Worm (Caenorhabditis elegans) whole organism, L1 larva: ENCODE data around the gene Y62F5A.10.

Experiments used
- C16A3.4 ChIP-seq: fragments of 150-350 bp; optimal IDR thresholded peaks from 2 replicates; lab custom pipeline; 2014; ENCODE audit warnings: missing biosample characterization, missing genetic modification characterization
- C34B4.2 ChIP-seq: sonication (generic microtip); optimal IDR thresholded peaks from 2 replicates; lab custom pipeline; 2017; ENCODE audit warnings: mild to moderate bottlenecking, missing genetic modification characterization, missing compliant biosample characterization
- F16B12.6 ChIP-seq: fragments of 150-350 bp; optimal IDR thresholded peaks from 2 replicates; lab custom pipeline; 2014; ENCODE audit warnings: missing biosample characterization, missing genetic modification characterization
- Y116A8C.19 ChIP-seq: sonication (generic microtip); optimal IDR thresholded peaks from 2 replicates; lab custom pipeline; 2016; ENCODE audit warnings: missing compliant biosample characterization, missing genetic modification characterization, borderline replicate concordance
- alr-1 ChIP-seq: fragments of 200-800 bp; sonication (Bioruptor generic); optimal IDR thresholded peaks from 2 replicates; lab custom pipeline; 2018; ENCODE audit warnings: borderline replicate concordance, mild to moderate bottlenecking, missing genetic modification characterization, missing compliant biosample characterization
- aly-2 ChIP-seq: fragments of 150-350 bp; optimal IDR thresholded peaks from 2 replicates; lab custom pipeline; 2014; ENCODE audit warnings: missing biosample characterization, missing genetic modification characterization
- ama-1 ChIP-seq: fragments of 150-350 bp; optimal IDR thresholded peaks from 2 replicates; lab custom pipeline; 2014
- blmp-1 ChIP-seq: fragments of 150-350 bp; optimal IDR thresholded peaks from 2 replicates; lab custom pipeline; 2014; ENCODE audit warnings: missing biosample characterization, missing genetic modification characterization
- ceh-63 ChIP-seq: fragments of 200-800 bp; sonication (Bioruptor generic); optimal IDR thresholded peaks from 2 replicates; lab custom pipeline; 2018; ENCODE audit warnings: mild to moderate bottlenecking, missing genetic modification characterization, missing compliant biosample characterization
- ceh-90 ChIP-seq: sonication (generic microtip); optimal IDR thresholded peaks from 2 replicates; lab custom pipeline; 2016; ENCODE audit warnings: missing genetic modification characterization, missing compliant biosample characterization
- ces-1 ChIP-seq: fragments of 150-350 bp; optimal IDR thresholded peaks from 2 replicates; lab custom pipeline; 2014; ENCODE audit warnings: missing biosample characterization, missing genetic modification reagents, missing genetic modification characterization
- dpl-1 ChIP-seq, 3 experiments: fragments of 150-350 bp in 2 of 3; sonication (generic microtip) in 1 of 3; optimal IDR thresholded peaks; 2 replicates each; lab custom pipeline; 2014 to 2017; ENCODE audit warnings: missing biosample characterization in 3 of 3, missing genetic modification characterization in 3 of 3, missing genetic modification reagents in 3 of 3
- dsc-1 ChIP-seq: sonication (generic microtip); optimal IDR thresholded peaks from 2 replicates; lab custom pipeline; 2016; ENCODE audit warnings: mild to moderate bottlenecking, missing genetic modification characterization, missing compliant biosample characterization
- efl-1 ChIP-seq, 4 experiments: fragments of 150-350 bp; optimal IDR thresholded peaks in 3 of 4; peaks in 1 of 4; 1 replicate in 1 of 4; 2 replicates in 3 of 4; lab custom pipeline; 2014; ENCODE audit warnings: missing biosample characterization in 2 of 4, missing genetic modification characterization in 2 of 4, missing genetic modification reagents in 2 of 4
- egl-13 ChIP-seq: sonication (generic microtip); optimal IDR thresholded peaks from 2 replicates; lab custom pipeline; 2016; ENCODE audit warnings: missing genotype, missing genetic modification reagents, missing genetic modification characterization, missing compliant biosample characterization
- egl-27 ChIP-seq, 2 experiments: fragments of 150-350 bp in 1 of 2; sonication (generic microtip); optimal IDR thresholded peaks; 3 replicates each; lab custom pipeline; 2017 to 2018; ENCODE audit warnings: missing biosample characterization in 2 of 2, missing genetic modification characterization in 2 of 2, missing genetic modification reagents in 2 of 2
- elt-2 ChIP-seq: sonication (generic microtip); optimal IDR thresholded peaks from 2 replicates; lab custom pipeline; 2016; ENCODE audit warnings: missing genetic modification characterization, mild to moderate bottlenecking, inconsistent platforms, missing compliant biosample characterization, missing genetic modification reagents
- elt-3 ChIP-seq, 6 experiments: fragments of 150-350 bp in 1 of 6; sonication (generic microtip); optimal IDR thresholded peaks; 2 replicates each; lab custom pipeline; 2017 to 2018; ENCODE audit warnings: missing biosample characterization in 6 of 6, missing genetic modification characterization in 6 of 6, inconsistent platforms in 1 of 6
- ets-5 ChIP-seq: fragments of 200-800 bp; sonication (Bioruptor generic); IDR thresholded peaks from 2 replicates; pipeline ENCODE4 v1.3.6; 2022; ENCODE audit warnings: missing genetic modification characterization, missing compliant biosample characterization
- fkh-10 ChIP-seq: sonication (generic microtip); optimal IDR thresholded peaks from 2 replicates; lab custom pipeline; 2017; ENCODE audit warnings: missing biosample characterization, missing genetic modification reagents, missing genetic modification characterization
- fkh-4 ChIP-seq: sonication (generic microtip); optimal IDR thresholded peaks from 2 replicates; lab custom pipeline; 2016; ENCODE audit warnings: missing compliant biosample characterization, missing genetic modification characterization, borderline replicate concordance
- fkh-8 ChIP-seq: sonication (generic microtip); optimal IDR thresholded peaks from 2 replicates; lab custom pipeline; 2016; ENCODE audit warnings: mild to moderate bottlenecking, missing genetic modification characterization, missing compliant biosample characterization
- fos-1 ChIP-seq: fragments of 150-350 bp; optimal IDR thresholded peaks from 2 replicates; lab custom pipeline; 2014; ENCODE audit warnings: missing biosample characterization, missing genetic modification characterization
- grh-1 ChIP-seq: fragments of 200-800 bp; sonication (Bioruptor generic); IDR thresholded peaks from 2 replicates; pipeline ENCODE4 v1.3.6; 2022; ENCODE audit warnings: missing genetic modification reagents, missing genetic modification characterization, missing compliant biosample characterization
- hlh-17 ChIP-seq: fragments of 200-800 bp; sonication (Bioruptor generic); optimal IDR thresholded peaks from 2 replicates; lab custom pipeline; 2018; ENCODE audit warnings: missing genetic modification characterization, mild to moderate bottlenecking, missing compliant biosample characterization, moderate library complexity, borderline replicate concordance
- isw-1 ChIP-seq: fragments of 200-800 bp; sonication (Bioruptor generic); IDR thresholded peaks from 2 replicates; pipeline ENCODE4 v1.3.6; 2022; ENCODE audit warnings: missing genetic modification characterization, missing compliant biosample characterization
- jun-1 ChIP-seq: fragments of 150-350 bp; optimal IDR thresholded peaks from 2 replicates; lab custom pipeline; 2014; ENCODE audit warnings: missing biosample characterization, missing genetic modification reagents, missing genetic modification characterization
- lin-13 ChIP-seq: fragments of 150-350 bp; optimal IDR thresholded peaks from 2 replicates; lab custom pipeline; 2014; ENCODE audit warnings: missing biosample characterization, missing genetic modification reagents, missing genetic modification characterization
- lin-35 ChIP-seq, 2 experiments: fragments of 150-350 bp; optimal IDR thresholded peaks; 2 replicates each; lab custom pipeline; 2014; ENCODE audit warnings: missing biosample characterization in 2 of 2, missing genetic modification characterization in 2 of 2, missing genetic modification reagents in 2 of 2
- lin-39 ChIP-seq: fragments of 150-350 bp; optimal IDR thresholded peaks from 2 replicates; lab custom pipeline; 2014; ENCODE audit warnings: missing biosample characterization, missing genetic modification reagents, missing genetic modification characterization
- lir-3 ChIP-seq: sonication (generic microtip); optimal IDR thresholded peaks from 2 replicates; lab custom pipeline; 2016; ENCODE audit warnings: mild to moderate bottlenecking, missing genetic modification characterization, moderate library complexity, missing compliant biosample characterization; ENCODE audit not compliant: poor library complexity
- lsy-2 ChIP-seq, 2 experiments: fragments of 150-350 bp; optimal IDR thresholded peaks; 2 replicates each; lab custom pipeline; 2014; ENCODE audit warnings: missing biosample characterization in 2 of 2, missing genetic modification characterization in 2 of 2
- mab-9 ChIP-seq: fragments of 200-800 bp; sonication (Bioruptor generic); IDR thresholded peaks from 2 replicates; pipeline ENCODE4 v1.3.6; 2022; ENCODE audit warnings: missing genetic modification reagents, missing genetic modification characterization, missing compliant biosample characterization
- mef-2 ChIP-seq: fragments of 150-350 bp; optimal IDR thresholded peaks from 2 replicates; lab custom pipeline; 2014; ENCODE audit warnings: missing biosample characterization, missing genetic modification characterization
- mep-1 ChIP-seq: fragments of 150-350 bp; optimal IDR thresholded peaks from 2 replicates; lab custom pipeline; 2014; ENCODE audit warnings: missing biosample characterization, missing genetic modification characterization
- nhr-11 ChIP-seq: fragments of 150-350 bp; optimal IDR thresholded peaks from 2 replicates; lab custom pipeline; 2014; ENCODE audit warnings: missing biosample characterization, missing genetic modification characterization
- nhr-19 ChIP-seq: fragments of 200-800 bp; sonication (Bioruptor generic); conservative IDR thresholded peaks from 2 replicates; pipeline ENCODE4 v1.3.6; 2022; ENCODE audit warnings: missing genetic modification characterization, missing compliant biosample characterization
- nhr-28 ChIP-seq: fragments of 150-350 bp; optimal IDR thresholded peaks from 2 replicates; lab custom pipeline; 2014; ENCODE audit warnings: missing biosample characterization, missing genetic modification characterization
- nhr-71 ChIP-seq: sonication (generic microtip); optimal IDR thresholded peaks from 2 replicates; lab custom pipeline; 2016; ENCODE audit warnings: mild to moderate bottlenecking, missing genetic modification characterization, moderate library complexity, missing compliant biosample characterization
- nhr-77 ChIP-seq: fragments of 150-350 bp; optimal IDR thresholded peaks from 2 replicates; lab custom pipeline; 2014; ENCODE audit warnings: missing biosample characterization, missing genetic modification characterization
- nhr-84 ChIP-seq: sonication (generic microtip); optimal IDR thresholded peaks from 2 replicates; lab custom pipeline; 2017; ENCODE audit warnings: missing biosample characterization, missing genetic modification characterization
- pag-3 ChIP-seq: sonication (generic microtip); optimal IDR thresholded peaks from 2 replicates; lab custom pipeline; 2017; ENCODE audit warnings: missing genetic modification characterization, mild to moderate bottlenecking, missing compliant biosample characterization, antibody characterized with exemption, borderline replicate concordance; ENCODE audit not compliant: insufficient read depth
- pqm-1 ChIP-seq: sonication (generic microtip); optimal IDR thresholded peaks from 3 replicates; lab custom pipeline; 2017; ENCODE audit warnings: missing biosample characterization, missing genetic modification characterization
- skn-1 ChIP-seq: fragments of 150-350 bp; optimal IDR thresholded peaks from 2 replicates; lab custom pipeline; 2014; ENCODE audit warnings: missing biosample characterization, missing genetic modification characterization
- snpc-4 ChIP-seq: fragments of 150-350 bp; optimal IDR thresholded peaks from 2 replicates; lab custom pipeline; 2014; ENCODE audit warnings: missing biosample characterization, missing genetic modification characterization
- snu-23 ChIP-seq: sonication (generic microtip); optimal IDR thresholded peaks from 2 replicates; lab custom pipeline; 2016; ENCODE audit warnings: missing genetic modification characterization, missing compliant biosample characterization
- sup-37 ChIP-seq: fragments of 200-800 bp; sonication (Bioruptor generic); optimal IDR thresholded peaks from 2 replicates; lab custom pipeline; 2018; ENCODE audit warnings: mild to moderate bottlenecking, missing genetic modification characterization, missing compliant biosample characterization
- tbx-2 ChIP-seq: sonication (generic microtip); optimal IDR thresholded peaks from 2 replicates; lab custom pipeline; 2016; ENCODE audit warnings: missing genetic modification characterization, missing compliant biosample characterization
- tlp-1 ChIP-seq: fragments of 150-350 bp; optimal IDR thresholded peaks from 2 replicates; lab custom pipeline; 2014; ENCODE audit warnings: missing biosample characterization, missing genetic modification characterization
- unc-62 ChIP-seq: fragments of 150-350 bp; optimal IDR thresholded peaks from 2 replicates; lab custom pipeline; 2014; ENCODE audit warnings: missing biosample characterization, missing genetic modification reagents, missing genetic modification characterization
- vab-15 ChIP-seq: sonication (generic microtip); optimal IDR thresholded peaks from 2 replicates; lab custom pipeline; 2017; ENCODE audit warnings: missing genotype, mild to moderate bottlenecking, missing genetic modification characterization, missing compliant biosample characterization
- ztf-11 ChIP-seq, 2 experiments: sonication (generic microtip); optimal IDR thresholded peaks; 2 replicates each; lab custom pipeline; 2016 to 2017; ENCODE audit warnings: missing genetic modification characterization in 2 of 2, missing biosample characterization in 1 of 2, missing compliant biosample characterization in 1 of 2

Gene Y62F5A.10

DNA sequence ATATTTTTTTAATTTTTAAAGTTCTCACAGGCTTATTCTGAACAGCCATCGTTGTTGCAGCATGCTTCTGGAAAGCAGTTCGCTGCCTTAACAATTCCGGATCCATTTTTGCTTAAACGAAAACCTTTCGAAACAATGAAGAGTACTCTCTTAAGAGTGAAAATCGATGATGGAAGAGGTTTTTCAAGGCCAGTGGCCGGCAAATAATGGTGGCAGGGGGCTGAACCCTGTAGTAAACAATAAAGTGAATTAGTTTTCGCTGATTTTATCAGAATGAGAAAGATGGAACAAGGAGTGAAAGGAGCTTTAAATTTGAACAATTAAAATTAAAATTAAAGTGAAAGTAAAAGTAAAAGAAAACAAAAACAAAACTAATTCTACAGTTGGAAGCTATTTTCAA lies 21.0 kb downstream of the Y62F5A.10 start, which contains the start of gene gtf-2E2 (continued):
- TF ChIP-seq C34B4.2 (no peak), nhr-11 (tag; lab: Kevin White, UChicago) (no peak), jun-1 (tag; lab: Kevin White, UChicago) (no peak), isw-1 (no peak), C16A3.4 (tag; lab: Kevin White, UChicago) (no peak), elt-2 (tag; lab: Kevin White, UChicago) (no peak), mab-9 (no peak), dpl-1 (GFP tag; optimal IDR thresholded peaks at IDR 0.05; lab: Kevin White, UChicago) (peak in 1 of 3 experiments; percentile 24), lsy-2 (tag; optimal IDR thresholded peaks at IDR 0.05; lab: Kevin White, UChicago) (peak in 1 of 2 experiments; percentile 46), mep-1 (tag; lab: Kevin White, UChicago) (peak; percentile 69), fkh-4 (tag; lab: Kevin White, UChicago) (no peak), elt-3 (tag; optimal IDR thresholded peaks at IDR 0.05; lab: Kevin White, UChicago) (no peak), snpc-4 (tag; lab: Kevin White, UChicago) (no peak), ama-1 (lab: Kevin White, UChicago) (no peak), nhr-28 (tag; lab: Kevin White, UChicago) (no peak), lir-3 (tag; lab: Kevin White, UChicago) (no peak), Y116A8C.19 (no peak), blmp-1 (peak; percentile 91), ceh-90 (tag; lab: Kevin White, UChicago) (peak; percentile 22), ets-5 (GFP tag; lab: Robert Waterston, UW) (no peak), fkh-8 (tag; lab: Kevin White, UChicago) (no peak), snu-23 (GFP tag; lab: Kevin White, UChicago) (peak; percentile 40), pag-3 (tag; lab: Kevin White, UChicago) (no peak), ceh-63 (GFP tag; lab: Kevin White, UChicago) (no peak), egl-27 (tag; optimal IDR thresholded peaks at IDR 0.05; lab: Kevin White, UChicago) (no peak), vab-15 (no peak), tbx-2 (tag; lab: Kevin White, UChicago) (no peak), mef-2 (tag; lab: Kevin White, UChicago) (no peak), ces-1 (GFP tag; lab: Kevin White, UChicago) (no peak), aly-2 (tag; lab: Kevin White, UChicago) (no peak), sup-37 (GFP tag; lab: Kevin White, UChicago) (no peak), nhr-19 (GFP tag; lab: Robert Waterston, UW) (no peak), hlh-17 (GFP tag; lab: Kevin White, UChicago) (no peak), lin-35 (GFP tag; optimal IDR thresholded peaks at IDR 0.05; lab: Kevin White, UChicago) (peak; percentile 3 to 28), F16B12.6 (tag; lab: Kevin White, UChicago) (no peak), tlp-1 (tag; lab: Kevin White, UChicago) (no peak), lin-13 (GFP tag; lab: Kevin White, UChicago) (no peak), lin-39 (tag; lab: Kevin White, UChicago) (no peak), nhr-84 (tag; lab: Kevin White, UChicago) (no peak), fos-1 (tag; lab: Kevin White, UChicago) (no peak), grh-1 (no peak), pqm-1 (tag; lab: Kevin White, UChicago) (no peak), alr-1 (tag; lab: Kevin White, UChicago) (no peak), nhr-71 (peak; percentile 25), efl-1 (optimal IDR thresholded peaks at IDR 0.05; lab: Kevin White, UChicago) (peak; percentile 15 to 36), efl-1 (GFP tag; optimal IDR thresholded peaks at IDR 0.05 in 1 of 2; lab: Kevin White, UChicago) (peak in 1 of 2 experiments; percentile 29), skn-1 (tag; lab: Kevin White, UChicago) (peak; percentile 18), fkh-10 (GFP tag; lab: Kevin White, UChicago) (no peak), ztf-11 (tag; optimal IDR thresholded peaks at IDR 0.05; lab: Kevin White, UChicago) (no peak), dsc-1 (tag; lab: Kevin White, UChicago) (no peak), nhr-77 (tag; lab: Kevin White, UChicago) (no peak), unc-62 (no peak), egl-13 (tag; lab: Kevin White, UChicago) (no peak)
